Worm (Caenorhabditis elegans) whole organism, dauer: Measurements from ENCODE around the gene spe-18.

Experiments
- unc-62 ChIP-seq: sonication (generic microtip); optimal IDR thresholded peaks from 2 replicates; lab custom pipeline; 2017; ENCODE audit warnings: missing biosample characterization, missing genetic modification reagents, missing genetic modification characterization

The spe-18 gene

DNA sequence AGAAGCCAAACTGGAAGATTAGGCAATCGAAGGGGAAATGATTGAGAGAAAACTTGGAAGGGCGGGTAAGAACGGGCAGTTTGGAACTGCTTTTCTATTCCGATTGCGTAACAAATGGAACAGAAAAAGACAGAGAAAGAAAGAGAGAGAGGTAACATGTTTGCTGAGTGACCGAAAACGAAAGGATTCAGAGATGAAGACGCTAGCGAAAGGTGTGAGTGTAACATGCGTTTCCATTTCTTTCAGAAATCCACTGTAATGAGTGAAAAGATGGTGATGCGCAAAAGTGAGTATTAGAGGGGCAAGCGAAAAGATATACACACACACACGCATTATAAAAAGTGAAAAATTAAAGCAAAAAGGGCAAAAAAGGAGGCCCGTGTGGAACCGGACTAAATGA, 14.3 kb upstream of the spe-18 start:
- TF ChIP-seq unc-62 (GFP tag; lab: Kevin White, UChicago), result no peak

ce11 chrII:13165683-13166259, 12.6 kb upstream of the spe-18 start, which contains the start of gene moe-3:
TSS of gene moe-3 (minus strand) at chrII:13165733.
- TF ChIP-seq unc-62 (GFP tag; lab: Kevin White, UChicago), result no peak

DNA sequence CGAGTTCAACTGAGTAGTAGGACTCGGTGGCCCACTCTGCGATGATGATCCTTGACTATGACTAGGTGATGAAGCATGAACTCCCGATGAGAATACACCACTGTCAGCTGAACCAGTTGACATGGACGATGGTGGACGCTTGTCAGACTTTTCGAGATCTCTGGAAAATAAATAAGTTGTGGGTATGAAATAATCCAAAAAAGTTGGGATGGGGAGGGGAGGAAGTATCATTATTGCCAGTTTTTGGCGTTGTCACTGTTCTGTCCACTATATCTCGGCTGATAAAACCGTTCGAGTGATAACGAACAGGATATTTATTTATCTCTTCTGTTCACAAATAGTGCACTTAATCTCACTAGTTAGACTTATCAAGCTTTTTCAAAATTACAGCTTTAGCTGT, 10.9 kb upstream of the spe-18 start:
- TF ChIP-seq unc-62 (GFP tag; lab: Kevin White, UChicago), result no peak

DNA sequence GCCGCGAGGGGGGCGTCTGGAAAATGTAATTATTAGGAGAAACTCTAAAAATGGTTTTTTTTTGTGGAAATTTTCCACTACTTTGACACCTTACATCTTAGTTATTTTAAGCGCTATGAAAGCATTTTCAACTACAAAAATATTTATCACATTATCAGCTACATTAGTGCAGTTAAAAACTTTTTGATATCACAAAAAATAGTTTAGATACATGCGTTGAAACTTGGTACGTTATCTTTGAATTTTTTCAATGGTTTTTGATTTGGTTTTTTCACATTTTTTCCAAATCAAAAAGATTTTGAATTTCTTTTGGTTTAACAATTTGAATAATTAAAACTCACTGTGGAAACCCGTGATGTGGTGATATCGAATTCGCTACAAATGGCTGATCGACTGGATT, 9.8 kb upstream of the spe-18 start:
- TF ChIP-seq unc-62 (GFP tag; lab: Kevin White, UChicago), result no peak

ce11 chrII:13159869-13160268, 6.7 kb upstream of the spe-18 start:
- no peak for TF ChIP-seq unc-62 (GFP tag; lab: Kevin White, UChicago)

- no peak for TF ChIP-seq unc-62 (GFP tag; lab: Kevin White, UChicago)
Measured at ce11 chrII:13156971-13157370, 3.8 kb upstream of the spe-18 start, which contains the start of the genes hpr-17 and F32A11.1. TSS of gene hpr-17 (minus strand) at chrII:13157047. TSS of gene F32A11.1 (plus strand) at chrII:13157329.

- no peak for TF ChIP-seq unc-62 (GFP tag; lab: Kevin White, UChicago)
Measured at ce11 chrII:13156071-13156470, 2.9 kb upstream of the spe-18 start.

DNA sequence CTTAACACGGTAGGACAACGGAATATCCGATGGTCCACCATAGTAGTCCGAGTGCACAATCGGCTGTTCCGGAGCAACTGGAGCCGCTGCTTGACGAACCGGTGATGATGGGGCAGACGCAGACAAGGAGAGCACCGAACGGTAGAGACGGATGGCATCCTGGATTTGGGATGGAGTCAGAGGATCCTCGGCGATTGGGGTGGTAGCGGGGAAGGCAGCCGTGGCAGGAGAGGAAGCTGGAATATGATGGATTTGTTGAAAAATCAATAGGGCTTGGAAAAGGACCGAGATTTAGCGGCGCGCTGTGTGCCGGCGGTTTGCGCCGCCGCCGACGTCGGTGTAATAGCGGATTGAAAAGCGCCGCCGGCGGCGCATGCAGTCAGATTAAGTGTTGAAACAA, 790 bp downstream of the spe-18 start:
- no peak for TF ChIP-seq unc-62 (GFP tag; lab: Kevin White, UChicago)

ce11 chrII:13149965-13150364, 3.2 kb downstream of the spe-18 start:
- no peak for TF ChIP-seq unc-62 (GFP tag; lab: Kevin White, UChicago)

ce11 chrII:13148247-13148646, 5.0 kb downstream of the spe-18 start:
- no peak for TF ChIP-seq unc-62 (GFP tag; lab: Kevin White, UChicago)

ce11 chrII:13145204-13145603, 8.0 kb downstream of the spe-18 start, which contains the start of gene mltn-1:
TSS of gene mltn-1 (minus strand) at chrII:13145225.
- TF ChIP-seq unc-62 (GFP tag; lab: Kevin White, UChicago), result no peak

DNA sequence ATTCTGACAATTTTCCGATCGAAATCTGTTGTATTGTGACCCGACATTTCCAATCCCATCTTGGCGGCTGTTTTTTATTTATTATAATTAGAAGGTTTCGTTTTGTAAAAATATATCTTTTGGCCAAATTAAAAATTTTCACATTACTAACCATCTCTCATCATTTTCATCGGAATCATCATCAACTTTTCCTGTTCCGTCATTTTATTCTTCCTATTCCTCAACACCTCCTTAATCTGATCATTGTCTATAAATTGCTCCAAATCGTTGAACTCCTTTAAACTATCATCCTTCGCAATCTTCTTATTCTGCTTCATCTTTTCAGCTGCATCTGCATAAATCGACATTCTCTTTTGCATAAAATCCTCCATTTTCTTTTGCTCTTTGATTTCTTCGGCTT, 10.8 kb downstream of the spe-18 start:
- no peak for TF ChIP-seq unc-62 (GFP tag; lab: Kevin White, UChicago)

DNA sequence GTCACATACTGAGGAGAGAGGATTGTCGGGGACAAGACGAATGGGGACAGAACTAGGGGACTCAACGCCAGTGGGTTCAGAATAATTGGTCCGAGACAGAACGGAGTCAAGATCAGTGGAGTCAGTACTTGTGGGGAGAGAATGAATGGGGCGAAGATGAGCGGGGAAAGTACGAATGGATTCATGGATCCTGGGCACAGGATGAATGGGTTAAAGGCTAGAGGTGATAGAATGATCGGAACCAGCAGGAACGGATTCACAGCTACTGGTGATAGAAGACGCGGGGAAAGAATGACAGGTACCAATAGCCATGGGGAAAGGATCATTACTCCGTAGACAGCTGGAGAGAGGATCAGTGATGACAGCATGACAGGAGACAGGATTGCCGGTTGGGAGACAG, 13.6 kb downstream of the spe-18 start:
- TF ChIP-seq unc-62 (GFP tag; lab: Kevin White, UChicago), result no peak

- TF ChIP-seq unc-62 (GFP tag; lab: Kevin White, UChicago), result no peak
Measured at ce11 chrII:13130576-13130975, 22.6 kb downstream of the spe-18 start.

ce11 chrII:13129602-13130001, 23.6 kb downstream of the spe-18 start, which contains the start of gene F29C12.6:
TSS of gene F29C12.6 (plus strand) at chrII:13129902.
- TF ChIP-seq unc-62 (GFP tag; lab: Kevin White, UChicago), result no peak

DNA sequence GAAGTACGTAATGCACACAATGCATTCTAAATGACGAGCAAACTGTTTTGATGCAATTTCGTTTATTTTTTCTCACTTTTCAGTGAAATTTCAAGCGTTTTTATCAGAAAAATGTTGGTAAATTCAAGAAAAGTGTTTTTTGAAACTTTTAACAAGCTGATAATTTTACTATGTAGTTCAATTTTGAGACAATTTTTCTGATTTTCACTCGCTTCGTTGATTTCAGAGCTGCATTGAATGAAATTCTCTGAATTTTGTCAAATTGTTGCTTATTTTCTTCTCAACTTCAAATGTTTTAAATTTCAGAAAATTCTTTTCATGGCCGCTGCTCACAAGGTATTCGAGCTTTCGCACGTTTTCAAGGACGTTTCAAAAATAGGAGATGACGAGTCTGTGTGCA, 30.5 kb downstream of the spe-18 start, which contains the start of gene bath-45:
bath-45 (plus strand) TSS at position 301 of the 400 bp plus-strand sequence.
- no peak for TF ChIP-seq unc-62 (GFP tag; lab: Kevin White, UChicago)

DNA sequence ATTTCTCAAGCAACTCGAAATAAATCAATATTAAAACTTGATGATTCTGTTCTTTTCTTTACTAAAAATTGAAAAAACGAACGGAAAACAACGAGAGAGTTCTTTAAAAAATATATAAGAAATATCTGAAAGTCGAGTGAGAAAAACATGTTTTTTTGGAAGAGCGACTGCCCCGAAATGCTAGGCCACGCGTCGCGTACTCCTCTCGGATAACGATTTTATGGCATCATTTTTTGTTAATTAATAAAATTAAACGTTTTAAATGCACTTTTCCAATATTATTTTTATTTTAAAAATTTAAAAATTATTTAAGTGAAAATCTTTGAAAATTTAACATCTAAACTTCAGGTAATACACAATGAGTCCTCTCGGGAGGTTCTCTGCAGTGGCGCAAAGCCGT, 36.1 kb downstream of the spe-18 start, which contains the start of gene gfm-1:
gfm-1 (plus strand) TSS at position 349 of the 400 bp plus-strand sequence.
- TF ChIP-seq unc-62 (GFP tag; lab: Kevin White, UChicago), result no peak
